Fruit fly (Drosophila melanogaster): ENCODE measurements around the gene Spn28Da.

- no peak for TF ChIP-seq CrebB (tag; optimal IDR thresholded peaks at IDR 0.05)
- TF ChIP-seq ssp (GFP tag; IDR thresholded peaks at IDR 0.05), result no peak
- TF ChIP-seq Hsf (GFP tag; optimal IDR thresholded peaks at IDR 0.05), result no peak
- no peak for TF ChIP-seq ems (GFP tag; optimal IDR thresholded peaks at IDR 0.05)
- no peak for TF ChIP-seq lov (optimal IDR thresholded peaks at IDR 0.05)
- TF ChIP-seq lov (GFP tag; IDR thresholded peaks at IDR 0.05), result no peak
- no peak for TF ChIP-seq CG14014 (GFP tag; IDR thresholded peaks at IDR 0.05)
These were observed 11.0 kb upstream of the Spn28Da start for dm6 chr2L:7899949-7900348.

Data from whole organism, embryonic.